Worm (Caenorhabditis elegans): ENCODE measurements around the gene acr-18.

ce11 chrV:15551642-15552041 is 7.3 kb downstream of the acr-18 start:
- TF ChIP-seq fkh-10 (GFP tag; optimal IDR thresholded peaks at IDR 0.05) (peak; percentile 46), unc-55 (GFP tag; optimal IDR thresholded peaks at IDR 0.05) (no peak), sox-4 (tag; optimal IDR thresholded peaks at IDR 0.05) (peak; percentile 75), pag-3 (tag; optimal IDR thresholded peaks at IDR 0.05; ENCODE audit: borderline replicate concordance) (peak; percentile 17), pha-4 (tag; optimal IDR thresholded peaks at IDR 0.05) (no peak), ama-1 (optimal IDR thresholded peaks at IDR 0.05) (no peak), sdc-2 (tag; optimal IDR thresholded peaks at IDR 0.05) (peak; percentile 79), hlh-13 (GFP tag; optimal IDR thresholded peaks at IDR 0.05) (peak; percentile 76)
